Worm (Caenorhabditis elegans): ENCODE data around the gene pid-5.
"Not testable (repeated sequence)": the region's sequence is repeated elsewhere in the genome, so short reads cannot be mapped to it uniquely, and the experiment has no call there.

The pid-5 gene

ce11 chrV:4195283-4195682 is 19.6 kb downstream of the pid-5 start, which contains the start of gene algn-5:
algn-5 (plus strand) TSS chrV:4195577.
- no peak for TF ChIP-seq hmg-4 (GFP tag; optimal IDR thresholded peaks at IDR 0.05)
- TF ChIP-seq tbx-37 (GFP tag; conservative IDR thresholded peaks at IDR 0.05): no peak
- no peak for TF ChIP-seq hnd-1 (tag; optimal IDR thresholded peaks at IDR 0.05)
- TF ChIP-seq ets-7 (tag; optimal IDR thresholded peaks at IDR 0.05): no peak
- no peak for TF ChIP-seq hmbx-1 (tag; optimal IDR thresholded peaks at IDR 0.05)
- no peak for TF ChIP-seq ama-1 (optimal IDR thresholded peaks at IDR 0.05)
- TF ChIP-seq sea-1 (GFP tag; conservative IDR thresholded peaks at IDR 0.05): no peak

- no peak for TF ChIP-seq tbx-11 (GFP tag; IDR thresholded peaks at IDR 0.05)
- no peak for TF ChIP-seq ceh-36 (tag; optimal IDR thresholded peaks at IDR 0.05)
- TF ChIP-seq tra-4 (tag; optimal IDR thresholded peaks at IDR 0.05): no peak
- no peak for TF ChIP-seq scrt-1 (GFP tag; IDR thresholded peaks at IDR 0.05)
- no peak for TF ChIP-seq hmg-4 (GFP tag; optimal IDR thresholded peaks at IDR 0.05)
These were observed 23.5 kb downstream of the pid-5 start, which contains the start of gene rpac-40 for ce11 chrV:4199185-4199584. rpac-40 (plus strand) TSS chrV:4199485.

- TF ChIP-seq sea-1 (GFP tag; conservative IDR thresholded peaks at IDR 0.05) (no peak), hmbx-1 (tag; optimal IDR thresholded peaks at IDR 0.05) (no peak), ama-1 (optimal IDR thresholded peaks at IDR 0.05) (no peak), B0310.2 (tag; optimal IDR thresholded peaks at IDR 0.05) (no peak), tra-4 (tag; optimal IDR thresholded peaks at IDR 0.05) (no peak), pes-1 (GFP tag; IDR thresholded peaks at IDR 0.05) (no peak), flt-1 (GFP tag; IDR thresholded peaks at IDR 0.05) (no peak), ceh-13 (GFP tag; optimal IDR thresholded peaks at IDR 0.05) (no peak)
These were observed 28.7 kb downstream of the pid-5 start, which contains the start of gene H43I07.1 for ce11 chrV:4204421-4204820. H43I07.1 (plus strand) TSS chrV:4204721.

- TF ChIP-seq hmbx-1 (tag; optimal IDR thresholded peaks at IDR 0.05) (no peak), aly-1 (tag; optimal IDR thresholded peaks at IDR 0.05) (no peak), sea-1 (GFP tag; conservative IDR thresholded peaks at IDR 0.05) (no peak), hnd-1 (tag; optimal IDR thresholded peaks at IDR 0.05) (no peak), tbx-37 (GFP tag; conservative IDR thresholded peaks at IDR 0.05) (no peak), F13C5.2 (tag; optimal IDR thresholded peaks at IDR 0.05) (no peak), tra-4 (tag; optimal IDR thresholded peaks at IDR 0.05) (no peak), ceh-36 (tag; optimal IDR thresholded peaks at IDR 0.05) (no peak), B0310.2 (tag; optimal IDR thresholded peaks at IDR 0.05) (no peak), hmg-4 (GFP tag; optimal IDR thresholded peaks at IDR 0.05) (no peak)
These were observed 35.8 kb downstream of the pid-5 start for ce11 chrV:4211521-4211920.

- not testable (repeated sequence) for TF ChIP-seq pes-1 (GFP tag; IDR thresholded peaks at IDR 0.05); flt-1 (GFP tag; IDR thresholded peaks at IDR 0.05); tra-4 (tag; optimal IDR thresholded peaks at IDR 0.05)
These were observed 40.2 kb downstream of the pid-5 start, which contains the start of gene H43I07.4 for ce11 chrV:4215856-4216255. H43I07.4 (plus strand) TSS chrV:4216156.

ce11 chrV:4216902-4217301 is 41.2 kb downstream of the pid-5 start:
- TF ChIP-seq tra-4 (tag; optimal IDR thresholded peaks at IDR 0.05): no peak
- TF ChIP-seq hmbx-1 (tag; optimal IDR thresholded peaks at IDR 0.05): no peak

- TF ChIP-seq flt-1 (GFP tag; IDR thresholded peaks at IDR 0.05) (no peak), B0310.2 (tag; optimal IDR thresholded peaks at IDR 0.05) (no peak), scrt-1 (GFP tag; IDR thresholded peaks at IDR 0.05) (no peak), ceh-13 (GFP tag; optimal IDR thresholded peaks at IDR 0.05) (no peak), hmg-4 (GFP tag; optimal IDR thresholded peaks at IDR 0.05) (no peak), pes-1 (GFP tag; IDR thresholded peaks at IDR 0.05) (no peak), sea-1 (GFP tag; conservative IDR thresholded peaks at IDR 0.05) (no peak), hnd-1 (tag; optimal IDR thresholded peaks at IDR 0.05) (no peak), ceh-36 (tag; optimal IDR thresholded peaks at IDR 0.05) (no peak), tra-4 (tag; optimal IDR thresholded peaks at IDR 0.05) (no peak), F13C5.2 (tag; optimal IDR thresholded peaks at IDR 0.05) (no peak)
These were observed 42.6 kb downstream of the pid-5 start for ce11 chrV:4218268-4218667.

ce11 chrV:4219342-4219741 is 43.7 kb downstream of the pid-5 start, which contains the start of gene nlp-9:
nlp-9 (plus strand) TSS chrV:4219642.
- TF ChIP-seq pes-1 (GFP tag; IDR thresholded peaks at IDR 0.05) (no peak), sea-1 (GFP tag; conservative IDR thresholded peaks at IDR 0.05) (no peak), B0310.2 (tag; optimal IDR thresholded peaks at IDR 0.05) (no peak), scrt-1 (GFP tag; IDR thresholded peaks at IDR 0.05) (no peak), ceh-13 (GFP tag; optimal IDR thresholded peaks at IDR 0.05) (no peak), aly-1 (tag; optimal IDR thresholded peaks at IDR 0.05) (no peak), F13C5.2 (tag; optimal IDR thresholded peaks at IDR 0.05) (no peak)
